Fruit fly (Drosophila melanogaster) whole organism, embryonic: Measurements from ENCODE around the gene Nep4.

Source experiments
- Ada2b ChIP-seq: fragments of 200-800 bp; sonication (Bioruptor generic); IDR thresholded peaks from 2 replicates; pipeline ENCODE4 v1.3.6; 2022; ENCODE audit warnings: missing biosample characterization, missing genetic modification characterization
- Atf3 ChIP-seq: fragments of 200-800 bp; sonication (Bioruptor generic); optimal IDR thresholded peaks from 3 replicates; lab custom pipeline; 2016; ENCODE audit warnings: missing biosample characterization, missing genetic modification characterization
- Atf6 ChIP-seq: fragments of 200-800 bp; sonication (Bioruptor generic); IDR thresholded peaks from 2 replicates; pipeline ENCODE4 v1.3.6; 2022; ENCODE audit warnings: missing biosample characterization, missing genetic modification characterization
- CG11093 ChIP-seq: fragments of 200-800 bp; sonication (Bioruptor generic); IDR thresholded peaks from 3 replicates; pipeline ENCODE4 v1.3.6; 2022; ENCODE audit warnings: missing biosample characterization, missing genetic modification characterization
- CG12299 ChIP-seq: fragments of 200-800 bp; sonication (Bioruptor generic); optimal IDR thresholded peaks from 2 replicates; lab custom pipeline; 2018; ENCODE audit warnings: missing biosample characterization, mild to moderate bottlenecking, missing genetic modification characterization
- CG14050 ChIP-seq: fragments of 200-800 bp; sonication (Bioruptor generic); IDR thresholded peaks from 3 replicates; pipeline ENCODE4 v1.3.6; 2022; ENCODE audit warnings: missing biosample characterization, missing genetic modification characterization
- CG15011 ChIP-seq: fragments of 200-800 bp; sonication (Bioruptor generic); optimal IDR thresholded peaks from 3 replicates; lab custom pipeline; 2018; ENCODE audit warnings: missing biosample characterization, mild to moderate bottlenecking, missing genetic modification characterization
- CG15073 ChIP-seq: fragments of 200-800 bp; sonication (Bioruptor generic); optimal IDR thresholded peaks from 2 replicates; lab custom pipeline; 2016; ENCODE audit warnings: missing biosample characterization, missing genetic modification characterization
- CG16815 ChIP-seq: fragments of 200-800 bp; sonication (Bioruptor generic); optimal IDR thresholded peaks from 3 replicates; lab custom pipeline; 2017; ENCODE audit warnings: missing biosample characterization, mild to moderate bottlenecking, missing genetic modification characterization
- CG17328 ChIP-seq: fragments of 200-800 bp; sonication (Bioruptor generic); IDR thresholded peaks from 2 replicates; pipeline ENCODE4 v1.3.6; 2022; ENCODE audit warnings: missing biosample characterization, missing genetic modification characterization
- CG18476 ChIP-seq: fragments of 200-800 bp; sonication (Bioruptor generic); optimal IDR thresholded peaks from 2 replicates; lab custom pipeline; 2016; ENCODE audit warnings: missing biosample characterization, mild to moderate bottlenecking, missing genetic modification characterization
- CG2120 ChIP-seq: fragments of 200-800 bp; sonication (Bioruptor generic); optimal IDR thresholded peaks from 3 replicates; lab custom pipeline; 2016; ENCODE audit warnings: missing biosample characterization, missing genetic modification characterization
- CG2129 ChIP-seq: fragments of 200-800 bp; sonication (Bioruptor generic); IDR thresholded peaks from 2 replicates; pipeline ENCODE4 v1.3.6; 2022; ENCODE audit warnings: missing biosample characterization, missing genetic modification characterization; ENCODE audit not compliant: partially characterized antibody
- CG2678 ChIP-seq: fragments of 200-800 bp; sonication (Bioruptor generic); optimal IDR thresholded peaks from 3 replicates; lab custom pipeline; 2019; ENCODE audit warnings: missing biosample characterization, mild to moderate bottlenecking, missing genetic modification characterization, moderate library complexity
- CG3407 ChIP-seq: fragments of 200-800 bp; sonication (Bioruptor generic); optimal IDR thresholded peaks from 2 replicates; lab custom pipeline; 2018; ENCODE audit warnings: missing biosample characterization, mild to moderate bottlenecking, missing genetic modification characterization
- CG4282 ChIP-seq: fragments of 200-800 bp; sonication (Bioruptor generic); optimal IDR thresholded peaks from 2 replicates; lab custom pipeline; 2016; ENCODE audit warnings: missing biosample characterization, missing genetic modification characterization
- CG4360 ChIP-seq: fragments of 200-800 bp; sonication (Bioruptor generic); IDR thresholded peaks from 2 replicates; pipeline ENCODE4 v1.3.6; 2022; ENCODE audit warnings: missing biosample characterization, missing genetic modification characterization
- CG6813 ChIP-seq: fragments of 200-800 bp; sonication (Bioruptor generic); optimal IDR thresholded peaks from 2 replicates; lab custom pipeline; 2017; ENCODE audit warnings: missing biosample characterization, missing genetic modification characterization, mild to moderate bottlenecking, moderate library complexity, missing genetic modification reagents
- CG6854 ChIP-seq: fragments of 200-800 bp; sonication (Bioruptor generic); optimal IDR thresholded peaks from 3 replicates; lab custom pipeline; 2017; ENCODE audit warnings: missing biosample characterization, mild to moderate bottlenecking, missing genetic modification characterization
- CoRest ChIP-seq: fragments of 200-800 bp; sonication (Bioruptor generic); optimal IDR thresholded peaks from 3 replicates; lab custom pipeline; 2018; ENCODE audit warnings: missing biosample characterization, mild to moderate bottlenecking, missing genetic modification characterization, moderate library complexity
- Dip2 ChIP-seq: fragments of 200-800 bp; sonication (Bioruptor generic); IDR thresholded peaks from 2 replicates; pipeline ENCODE4 v1.3.6; 2022; ENCODE audit warnings: missing biosample characterization, missing genetic modification characterization
- Doc3 ChIP-seq: fragments of 200-800 bp; sonication (Bioruptor generic); IDR thresholded peaks from 3 replicates; pipeline ENCODE4 v1.3.6; 2022; ENCODE audit warnings: missing biosample characterization, missing genetic modification characterization; ENCODE audit not compliant: partially characterized antibody
- Gsc ChIP-seq: fragments of 200-800 bp; sonication (Bioruptor generic); IDR thresholded peaks from 2 replicates; pipeline ENCODE4 v1.3.6; 2022; ENCODE audit warnings: missing biosample characterization, missing genetic modification characterization
- H15 ChIP-seq: fragments of 200-800 bp; sonication (Bioruptor generic); IDR thresholded peaks from 3 replicates; pipeline ENCODE4 v1.3.6; 2022; ENCODE audit warnings: missing biosample characterization, missing genetic modification characterization
- HHEX ChIP-seq: fragments of 200-800 bp; sonication (Bioruptor generic); optimal IDR thresholded peaks from 3 replicates; lab custom pipeline; 2017; ENCODE audit warnings: missing biosample characterization, mild to moderate bottlenecking, missing genetic modification characterization, missing genetic modification reagents
- Hr39 ChIP-seq: fragments of >200 bp; optimal IDR thresholded peaks from 2 replicates; lab custom pipeline; 2017
- Hr51 ChIP-seq, 2 experiments: fragments of 200-800 bp; sonication (Bioruptor generic); optimal IDR thresholded peaks; 2 replicates in 1 of 2; 3 replicates in 1 of 2; lab custom pipeline; 2016 to 2018; ENCODE audit warnings: missing biosample characterization in 2 of 2, missing genetic modification characterization in 2 of 2, mild to moderate bottlenecking in 1 of 2, moderate library complexity in 1 of 2
- Nf-YC ChIP-seq: fragments of 200-800 bp; optimal IDR thresholded peaks from 3 replicates; lab custom pipeline; 2019; ENCODE audit warnings: missing biosample characterization, mild to moderate bottlenecking, missing genetic modification characterization, moderate library complexity
- Oaz ChIP-seq: fragments of 200-800 bp; sonication (Bioruptor generic); IDR thresholded peaks from 2 replicates; pipeline ENCODE4 v1.3.6; 2022; ENCODE audit warnings: missing biosample characterization, missing genetic modification characterization
- Opbp ChIP-seq: fragments of 200-800 bp; sonication (Bioruptor generic); IDR thresholded peaks from 3 replicates; pipeline ENCODE4 v1.3.6; 2022; ENCODE audit warnings: missing biosample characterization, missing genetic modification characterization; ENCODE audit not compliant: partially characterized antibody
- Ptx1 ChIP-seq: fragments of 200-800 bp; sonication (Bioruptor generic); IDR thresholded peaks from 2 replicates; pipeline ENCODE4 v1.3.6; 2022; ENCODE audit warnings: missing biosample characterization, missing genetic modification characterization
- Vsx1 ChIP-seq: fragments of 200-800 bp; sonication (Bioruptor generic); optimal IDR thresholded peaks from 2 replicates; lab custom pipeline; 2017; ENCODE audit warnings: missing biosample characterization, mild to moderate bottlenecking, missing genetic modification characterization, missing genetic modification reagents
- abd-A ChIP-seq: fragments of 200-800 bp; sonication (Bioruptor generic); optimal IDR thresholded peaks from 3 replicates; lab custom pipeline; 2019; ENCODE audit warnings: missing biosample characterization, mild to moderate bottlenecking, missing genetic modification characterization, moderate library complexity
- ato ChIP-seq: fragments of 200-800 bp; sonication (Bioruptor generic); IDR thresholded peaks from 2 replicates; pipeline ENCODE4 v1.3.6; 2022; ENCODE audit warnings: missing biosample characterization, missing genetic modification characterization; ENCODE audit not compliant: partially characterized antibody
- crc ChIP-seq: fragments of 200-800 bp; sonication (Bioruptor generic); optimal IDR thresholded peaks from 2 replicates; lab custom pipeline; 2016; ENCODE audit warnings: missing biosample characterization, missing genetic modification characterization
- dimm ChIP-seq: fragments of 200-800 bp; sonication (Bioruptor generic); IDR thresholded peaks from 2 replicates; pipeline ENCODE4 v1.3.6; 2022; ENCODE audit warnings: missing biosample characterization, missing genetic modification characterization
- dmrt99B ChIP-seq: fragments of 200-800 bp; sonication (Bioruptor generic); optimal IDR thresholded peaks from 2 replicates; lab custom pipeline; 2018; ENCODE audit warnings: missing biosample characterization, mild to moderate bottlenecking, missing genetic modification characterization, moderate library complexity
- eyg ChIP-seq: fragments of 200-800 bp; sonication (Bioruptor generic); optimal IDR thresholded peaks from 3 replicates; lab custom pipeline; 2016; ENCODE audit warnings: missing biosample characterization, missing genetic modification characterization
- ftz-f1 ChIP-seq: fragments of 200-800 bp; sonication (Bioruptor generic); optimal IDR thresholded peaks from 2 replicates; lab custom pipeline; 2016; ENCODE audit warnings: missing biosample characterization, missing genetic modification characterization
- inv ChIP-seq: fragments of 200-800 bp; sonication (Bioruptor generic); IDR thresholded peaks from 2 replicates; pipeline ENCODE4 v1.3.6; 2022; ENCODE audit warnings: missing biosample characterization, missing genetic modification characterization; ENCODE audit not compliant: partially characterized antibody
- ken ChIP-seq: fragments of 200-800 bp; sonication (Bioruptor generic); IDR thresholded peaks from 3 replicates; pipeline ENCODE4 v1.3.6; 2022; ENCODE audit warnings: missing biosample characterization, missing genetic modification characterization
- lbe ChIP-seq: fragments of 200-800 bp; sonication (Bioruptor generic); optimal IDR thresholded peaks from 2 replicates; lab custom pipeline; 2016; ENCODE audit warnings: missing biosample characterization, mild to moderate bottlenecking, missing genetic modification characterization
- nau ChIP-seq: fragments of 200-800 bp; sonication (Bioruptor generic); optimal IDR thresholded peaks from 3 replicates; lab custom pipeline; 2017; ENCODE audit warnings: missing biosample characterization, mild to moderate bottlenecking, missing genetic modification characterization, missing genetic modification reagents
- nerfin-2 ChIP-seq: fragments of 200-800 bp; sonication (Bioruptor generic); IDR thresholded peaks from 2 replicates; pipeline ENCODE4 v1.3.6; 2022; ENCODE audit warnings: missing biosample characterization, missing genetic modification characterization; ENCODE audit not compliant: partially characterized antibody
- pita ChIP-seq: fragments of 200-800 bp; sonication (Bioruptor generic); optimal IDR thresholded peaks from 2 replicates; lab custom pipeline; 2017; ENCODE audit warnings: missing biosample characterization, mild to moderate bottlenecking, missing genetic modification characterization
- sc ChIP-seq, 3 experiments: fragments of >200 bp in 2 of 3; fragments of 200-800 bp in 1 of 3; sonication (Bioruptor generic) in 1 of 3; optimal IDR thresholded peaks; 2 replicates in 2 of 3; 3 replicates in 1 of 3; lab custom pipeline; 2017; ENCODE audit warnings: mild to moderate bottlenecking in 1 of 3, missing biosample characterization in 1 of 3, missing genetic modification characterization in 1 of 3, missing genetic modification reagents in 1 of 3
- sens ChIP-seq: fragments of 200-800 bp; sonication (Bioruptor generic); peaks from one replicate; lab custom pipeline; 2016; ENCODE audit warnings: missing biosample characterization, missing genetic modification characterization
- sim ChIP-seq: fragments of 200-800 bp; sonication (Bioruptor generic); IDR thresholded peaks from 2 replicates; pipeline ENCODE4 v1.3.6; 2022; ENCODE audit warnings: missing biosample characterization, missing genetic modification characterization
- trh ChIP-seq: fragments of 200-800 bp; sonication (Bioruptor generic); optimal IDR thresholded peaks from 2 replicates; lab custom pipeline; 2016; ENCODE audit warnings: missing biosample characterization, missing genetic modification characterization
- tx ChIP-seq: fragments of 200-800 bp; sonication (Bioruptor generic); optimal IDR thresholded peaks from 2 replicates; lab custom pipeline; 2016; ENCODE audit warnings: missing biosample characterization, missing genetic modification characterization

Nep4 gene

dm6 chr3R:20633984-20634446 is 25.7 kb downstream of the Nep4 start (continued):
- TF ChIP-seq Nf-YC (tag; lab: Kevin White, UChicago) = no peak
- TF ChIP-seq CG15073 = no peak
- TF ChIP-seq inv = no peak
- peak; percentile 85 for TF ChIP-seq CG2120 (GFP tag; lab: Kevin White, UChicago)
- no peak; the same call in 1 of the 2 replicates for TF ChIP-seq sim
- peak; percentile 71 for TF ChIP-seq tx (GFP tag; lab: Kevin White, UChicago)
- peak; percentile 69; the same call in 2 of the 3 replicates for TF ChIP-seq ken (GFP tag; lab: Robert Waterston, UW)
- TF ChIP-seq eyg (GFP tag; lab: Kevin White, UChicago) = peak; percentile 30
- no peak for TF ChIP-seq CG4282
- TF ChIP-seq abd-A (tag; lab: Kevin White, UChicago) = no peak
- no peak for TF ChIP-seq nerfin-2 (GFP tag; lab: Robert Waterston, UW)
- peak; percentile 43 for TF ChIP-seq CG6854
- peak; percentile 33 for TF ChIP-seq trh
- no peak for TF ChIP-seq Opbp
- TF ChIP-seq Hr39 (lab: Kevin White, UChicago) = no peak
- peak; percentile 91 for TF ChIP-seq sens (GFP tag; lab: Kevin White, UChicago)
- TF ChIP-seq lbe = peak; percentile 39
- 0 out of 2 replicates have a peak, but pooled peaks have one; percentile 13 for TF ChIP-seq dimm
- peak; percentile 53 for TF ChIP-seq Ada2b (GFP tag; lab: Robert Waterston, UW)
- 0 out of 3 replicates have a peak, but pooled peaks have one; percentile 39 for TF ChIP-seq CG11093 (GFP tag; lab: Robert Waterston, UW)
- TF ChIP-seq CG15011 (GFP tag; lab: Kevin White, UChicago) = no peak
- no peak for TF ChIP-seq dmrt99B (tag; lab: Kevin White, UChicago)
- TF ChIP-seq CG2129 (GFP tag; lab: Robert Waterston, UW) = no peak
- peak; percentile 58 for TF ChIP-seq crc (GFP tag; lab: Kevin White, UChicago)
- TF ChIP-seq Atf3 (GFP tag; lab: Kevin White, UChicago) = peak; percentile 50
- peak; percentile 72 for TF ChIP-seq Ptx1 (GFP tag; lab: Robert Waterston, UW)
- TF ChIP-seq nau = no peak
- no peak for TF ChIP-seq ato
- TF ChIP-seq CG3407 = no peak
- no peak for TF ChIP-seq Doc3 (GFP tag; lab: Robert Waterston, UW)
- TF ChIP-seq pita = no peak
- TF ChIP-seq Atf6 (GFP tag; lab: Robert Waterston, UW) = peak; percentile 75; the same call in 1 of the 2 replicates
- peak; percentile 27 for TF ChIP-seq CG16815 (GFP tag; lab: Kevin White, UChicago)
- peak; percentile 87 for TF ChIP-seq ftz-f1
- TF ChIP-seq Hr51 (GFP tag; optimal IDR thresholded peaks at IDR 0.05; lab: Kevin White, UChicago) = peak in 1 of 2 experiments; percentile 55
- TF ChIP-seq CG18476 (GFP tag; lab: Kevin White, UChicago) = peak; percentile 22
- TF ChIP-seq HHEX = peak; percentile 62
- TF ChIP-seq CG17328 (GFP tag; lab: Robert Waterston, UW) = peak; percentile 61; the same call in 1 of the 2 replicates
- peak; percentile 54 for TF ChIP-seq CG12299 (tag; lab: Kevin White, UChicago)
- TF ChIP-seq Gsc (GFP tag; lab: Robert Waterston, UW) = no peak
- no peak for TF ChIP-seq Dip2 (GFP tag; lab: Robert Waterston, UW)
- TF ChIP-seq CG4360 (GFP tag; lab: Robert Waterston, UW) = peak; percentile 34; the same call in 1 of the 2 replicates
- no peak for TF ChIP-seq CoRest (tag; lab: Kevin White, UChicago)
- peak; percentile 41 for TF ChIP-seq CG6813 (GFP tag; lab: Kevin White, UChicago)
- no peak for TF ChIP-seq H15 (GFP tag; lab: Robert Waterston, UW)
- 0 out of 2 replicates have a peak, but pooled peaks have one; percentile 6 for TF ChIP-seq Oaz (GFP tag; lab: Robert Waterston, UW)
- no peak for TF ChIP-seq CG14050 (GFP tag; lab: Robert Waterston, UW)
- no peak for TF ChIP-seq Vsx1 (GFP tag; lab: Kevin White, UChicago)
- no peak for TF ChIP-seq CG2678 (tag; lab: Kevin White, UChicago)
- TF ChIP-seq sc (optimal IDR thresholded peaks at IDR 0.05; lab: Kevin White, UChicago) = no peak
- TF ChIP-seq sc (GFP tag; optimal IDR thresholded peaks at IDR 0.05; lab: Kevin White, UChicago) = no peak
